Worm (Caenorhabditis elegans): ENCODE data around the gene nhr-26.

DNA sequence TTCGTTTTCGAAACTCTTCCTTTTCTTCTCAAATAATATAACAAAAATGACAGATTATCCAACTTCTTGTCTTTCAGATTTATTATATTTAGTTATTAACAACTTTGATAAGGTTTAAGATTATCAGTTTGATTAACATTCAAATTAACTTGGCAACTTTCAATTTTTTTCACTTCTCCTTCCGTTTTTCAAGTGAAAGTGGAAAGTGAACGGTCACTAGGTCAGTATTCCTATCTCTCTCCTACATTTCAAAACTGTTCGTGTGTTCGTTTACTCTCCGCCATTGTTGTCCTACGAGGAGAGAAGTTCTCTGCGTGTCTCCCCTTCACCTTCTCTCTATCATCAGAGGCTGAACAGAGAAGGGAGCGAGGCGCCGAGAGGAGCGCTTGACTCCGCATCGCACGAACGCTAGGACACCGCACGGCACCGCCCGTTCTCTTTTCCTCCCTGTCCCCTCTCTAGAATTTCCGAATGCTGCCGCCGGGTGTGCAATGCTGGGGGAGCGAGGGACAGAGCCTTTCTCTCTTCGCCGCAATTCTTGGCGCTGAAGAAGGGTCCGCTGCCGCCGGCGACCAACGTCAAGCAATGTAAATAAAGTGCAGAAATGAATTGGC, 43.7 kb downstream of the nhr-26 start:
- TF ChIP-seq flt-1 (GFP tag; IDR thresholded peaks at IDR 0.05) = no peak
- no peak for TF ChIP-seq med-1 (GFP tag; optimal IDR thresholded peaks at IDR 0.05; ENCODE audit: insufficient read depth)
- no peak for TF ChIP-seq ztf-29 (GFP tag; IDR thresholded peaks at IDR 0.05)
- TF ChIP-seq tab-1 (GFP tag; IDR thresholded peaks at IDR 0.05) = no peak
- no peak for TF ChIP-seq T22C8.4 (GFP tag; IDR thresholded peaks at IDR 0.05)
